Fruit fly (Drosophila melanogaster) whole organism, prepupa: ENCODE results near the gene Tmf.

Source experiments
- CG10669 ChIP-seq: fragments of 200-800 bp; sonication (Bioruptor generic); optimal IDR thresholded peaks from 3 replicates; lab custom pipeline; 2018; ENCODE audit warnings: missing biosample characterization, mild to moderate bottlenecking, missing genetic modification characterization, moderate library complexity
- CG11762 ChIP-seq: fragments of 200-800 bp; sonication (Bioruptor generic); optimal IDR thresholded peaks from 3 replicates; lab custom pipeline; 2016; ENCODE audit warnings: missing biosample characterization, missing genetic modification characterization; ENCODE audit not compliant: insufficient read depth
- CG3032 ChIP-seq: fragments of 200-800 bp; optimal IDR thresholded peaks from 2 replicates; lab custom pipeline; 2019; ENCODE audit warnings: missing biosample characterization, mild to moderate bottlenecking, missing genetic modification characterization, moderate library complexity
- CG6276 ChIP-seq: fragments of 200-800 bp; sonication (Bioruptor generic); optimal IDR thresholded peaks from 2 replicates; lab custom pipeline; 2017; ENCODE audit warnings: missing biosample characterization, mild to moderate bottlenecking, missing genetic modification characterization
- CG8119 ChIP-seq: fragments of 200-800 bp; sonication (Bioruptor generic); IDR thresholded peaks from 3 replicates; pipeline ENCODE4 v1.3.6; 2022; ENCODE audit warnings: missing biosample characterization, missing genetic modification characterization
- Eip78C ChIP-seq: fragments of 200-800 bp; sonication (Bioruptor generic); peaks from one replicate; lab custom pipeline; 2016; ENCODE audit warnings: missing biosample characterization, missing genetic modification characterization
- Ets96B ChIP-seq: fragments of 200-800 bp; optimal IDR thresholded peaks from 2 replicates; lab custom pipeline; 2019; ENCODE audit warnings: missing biosample characterization, mild to moderate bottlenecking, missing genetic modification characterization, moderate library complexity
- Hr39 ChIP-seq: fragments of 200-800 bp; sonication (Bioruptor generic); optimal IDR thresholded peaks from 2 replicates; lab custom pipeline; 2016; ENCODE audit warnings: missing biosample characterization, missing genetic modification characterization
- Sox102F ChIP-seq: fragments of 200-800 bp; sonication (Bioruptor generic); optimal IDR thresholded peaks from 2 replicates; lab custom pipeline; 2016; ENCODE audit warnings: missing biosample characterization, mild to moderate bottlenecking, missing genetic modification characterization
- svp ChIP-seq: fragments of 200-800 bp; sonication (Bioruptor generic); peaks from one replicate; lab custom pipeline; 2016; ENCODE audit warnings: missing biosample characterization, missing genetic modification characterization

dm6 chrX:6866764-6867163 is 22.6 kb downstream of the Tmf start:
- TF ChIP-seq svp (GFP tag; lab: Kevin White, UChicago), result peak; percentile 40
- no peak for TF ChIP-seq CG11762 (GFP tag; lab: Kevin White, UChicago)
- no peak for TF ChIP-seq Sox102F (GFP tag; lab: Kevin White, UChicago)
- TF ChIP-seq CG10669 (GFP tag; lab: Kevin White, UChicago), result no peak
- peak; percentile 72 for TF ChIP-seq Eip78C
- peak; percentile 2 for TF ChIP-seq CG6276 (GFP tag; lab: Kevin White, UChicago)
- no peak for TF ChIP-seq CG8119 (GFP tag; lab: Robert Waterston, UW)
- no peak for TF ChIP-seq Hr39 (GFP tag; lab: Kevin White, UChicago)
- no peak for TF ChIP-seq Ets96B (tag; lab: Kevin White, UChicago)
- no peak for TF ChIP-seq CG3032
